Worm (Caenorhabditis elegans): ENCODE measurements around the gene nhr-9.
A peak's percentile ranks its signal among the peaks of the same experiment; 100 is the strongest.

Gene nhr-9

DNA sequence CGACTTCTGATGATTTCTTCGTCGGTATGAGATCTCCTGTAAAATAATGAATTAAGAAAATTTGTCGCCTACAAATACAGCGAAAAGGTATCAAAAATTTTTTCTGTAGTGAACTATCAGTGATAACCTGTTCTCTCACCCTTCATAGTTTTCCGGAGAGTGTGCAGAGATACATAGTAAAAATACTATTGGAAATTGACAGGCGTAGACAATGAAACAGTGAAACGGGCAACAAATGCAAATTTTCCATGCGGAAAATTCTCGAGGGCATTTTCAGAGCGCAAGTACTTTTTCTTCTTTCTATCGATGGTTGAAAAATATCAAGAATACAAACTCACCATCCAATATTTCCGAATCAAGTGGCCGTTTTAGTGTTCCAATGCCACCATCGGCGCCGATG, 8.1 kb upstream of the nhr-9 start:
- TF ChIP-seq unc-86 (tag; optimal IDR thresholded peaks at IDR 0.05) (no peak), lin-13 (GFP tag; optimal IDR thresholded peaks at IDR 0.05) (no peak), tbx-2 (tag; optimal IDR thresholded peaks at IDR 0.05) (no peak), nhr-47 (tag; optimal IDR thresholded peaks at IDR 0.05) (no peak), snu-23 (GFP tag; optimal IDR thresholded peaks at IDR 0.05) (no peak), dsc-1 (tag; optimal IDR thresholded peaks at IDR 0.05) (no peak), nhr-237 (tag; optimal IDR thresholded peaks at IDR 0.05) (no peak), efl-1 (optimal IDR thresholded peaks at IDR 0.05) (peak in 1 of 2 experiments; percentile 13), efl-1 (GFP tag; optimal IDR thresholded peaks at IDR 0.05 in 1 of 2) (peak in 1 of 2 experiments; percentile 91), ets-5 (GFP tag; IDR thresholded peaks at IDR 0.05) (no peak), sptf-1 (tag; optimal IDR thresholded peaks at IDR 0.05) (no peak), lin-35 (GFP tag; optimal IDR thresholded peaks at IDR 0.05) (peak in 1 of 2 experiments; percentile 32)

DNA sequence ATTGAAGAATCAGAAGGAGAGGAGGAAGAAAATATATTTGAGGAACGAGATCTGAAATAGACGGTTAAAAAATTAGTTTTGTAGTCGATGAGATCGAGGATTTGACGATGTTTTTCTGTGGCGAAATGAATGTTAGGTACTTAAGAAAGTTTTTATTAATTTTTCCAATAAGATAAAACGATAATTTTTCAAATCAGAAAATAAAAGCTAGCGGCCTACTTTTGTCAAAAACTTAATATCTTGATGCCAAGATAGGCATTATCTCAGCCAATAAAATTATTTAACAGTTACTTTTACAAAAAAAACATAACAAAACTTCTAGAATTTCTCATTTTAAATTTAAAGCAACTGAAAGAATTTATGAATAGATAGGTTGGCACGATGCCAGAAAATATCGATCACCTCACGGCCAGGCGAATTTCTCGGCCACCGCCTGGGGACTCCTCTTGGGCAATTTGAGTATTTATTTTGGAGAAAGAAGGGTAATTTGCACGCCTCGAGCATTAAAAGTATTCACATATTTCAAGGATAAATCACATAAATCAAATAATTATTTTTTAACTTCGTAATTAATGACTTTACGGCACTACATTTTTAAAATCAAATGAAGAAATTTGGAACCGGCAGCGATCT, 7.5 kb upstream of the nhr-9 start, which contains the start of gene fubl-2:
TSS of gene fubl-2 (minus strand) at position 51 of the 633 bp plus-strand sequence.
- no peak for TF ChIP-seq lin-39 (tag; optimal IDR thresholded peaks at IDR 0.05)
- TF ChIP-seq tlp-1 (tag; optimal IDR thresholded peaks at IDR 0.05) = no peak
- TF ChIP-seq unc-30 (tag; optimal IDR thresholded peaks at IDR 0.05) = no peak
- TF ChIP-seq lir-3 (tag; optimal IDR thresholded peaks at IDR 0.05; ENCODE audit: poor library complexity) = peak; percentile 86
- peak; percentile 76 for TF ChIP-seq nhr-47 (tag; optimal IDR thresholded peaks at IDR 0.05)
- peak; percentile 0 for TF ChIP-seq F16B12.6 (tag; optimal IDR thresholded peaks at IDR 0.05)
- peak; percentile 34 for TF ChIP-seq blmp-1 (tag; optimal IDR thresholded peaks at IDR 0.05)
- peak; percentile 73 to 74 for TF ChIP-seq efl-1 (optimal IDR thresholded peaks at IDR 0.05)
- TF ChIP-seq efl-1 (GFP tag; optimal IDR thresholded peaks at IDR 0.05 in 1 of 2) = peak in 1 of 2 experiments; percentile 51
- no peak for TF ChIP-seq fkh-10 (GFP tag; optimal IDR thresholded peaks at IDR 0.05)
- TF ChIP-seq nhr-84 (tag; optimal IDR thresholded peaks at IDR 0.05) = no peak
- peak; percentile 71 for TF ChIP-seq snu-23 (GFP tag; optimal IDR thresholded peaks at IDR 0.05)
- peak; percentile 43 for TF ChIP-seq unc-86 (tag; optimal IDR thresholded peaks at IDR 0.05)
- TF ChIP-seq ets-5 (GFP tag; IDR thresholded peaks at IDR 0.05) = no peak
- no peak for TF ChIP-seq pqm-1 (tag; optimal IDR thresholded peaks at IDR 0.05)
- TF ChIP-seq ceh-82 (tag; optimal IDR thresholded peaks at IDR 0.05) = peak; percentile 12 to 45 (median 20)
- peak; percentile 83 for TF ChIP-seq lin-14 (GFP tag; optimal IDR thresholded peaks at IDR 0.05)
- no peak for TF ChIP-seq sptf-1 (tag; optimal IDR thresholded peaks at IDR 0.05)
- peak; percentile 43 for TF ChIP-seq C16A3.4 (tag; optimal IDR thresholded peaks at IDR 0.05)
- TF ChIP-seq lsy-2 (tag; optimal IDR thresholded peaks at IDR 0.05) = peak; percentile 76 to 77
- peak; percentile 87 for TF ChIP-seq nhr-85 (tag)
- TF ChIP-seq ztf-4 (tag; optimal IDR thresholded peaks at IDR 0.05) = no peak
- peak; percentile 74 for TF ChIP-seq nhr-20 (tag; optimal IDR thresholded peaks at IDR 0.05)
- TF ChIP-seq nhr-76 (tag; optimal IDR thresholded peaks at IDR 0.05) = no peak
- TF ChIP-seq rnt-1 (tag; optimal IDR thresholded peaks at IDR 0.05) = peak; percentile 94
- TF ChIP-seq elt-2 (tag; optimal IDR thresholded peaks at IDR 0.05) = no peak
- peak; percentile 32 for TF ChIP-seq lin-13 (GFP tag; optimal IDR thresholded peaks at IDR 0.05)
- TF ChIP-seq mab-9 (GFP tag; IDR thresholded peaks at IDR 0.05) = no peak
- TF ChIP-seq pag-3 (tag; optimal IDR thresholded peaks at IDR 0.05; ENCODE audit: borderline replicate concordance, insufficient read depth) = no peak
- peak; percentile 24 for TF ChIP-seq snpc-4 (tag; optimal IDR thresholded peaks at IDR 0.05)
- no peak for TF ChIP-seq zip-4 (GFP tag; optimal IDR thresholded peaks at IDR 0.05)
- peak; percentile 67 for TF ChIP-seq tbx-2 (tag; optimal IDR thresholded peaks at IDR 0.05)
- TF ChIP-seq ceh-90 (tag; optimal IDR thresholded peaks at IDR 0.05) = peak; percentile 52
- peak; percentile 53 to 69 for TF ChIP-seq lin-35 (GFP tag; optimal IDR thresholded peaks at IDR 0.05)
- peak; percentile 74 for TF ChIP-seq xbp-1 (tag; optimal IDR thresholded peaks at IDR 0.05)
- TF ChIP-seq nhr-237 (tag; optimal IDR thresholded peaks at IDR 0.05) = no peak
- TF ChIP-seq nhr-19 (GFP tag; conservative IDR thresholded peaks at IDR 0.05) = peak; percentile 62
- no peak for TF ChIP-seq alr-1 (tag; optimal IDR thresholded peaks at IDR 0.05; ENCODE audit: borderline replicate concordance)
- no peak for TF ChIP-seq C34B4.2 (tag; optimal IDR thresholded peaks at IDR 0.05)
- TF ChIP-seq egl-13 (tag; optimal IDR thresholded peaks at IDR 0.05) = peak; percentile 73
- TF ChIP-seq hlh-17 (GFP tag; optimal IDR thresholded peaks at IDR 0.05; ENCODE audit: borderline replicate concordance) = no peak
- TF ChIP-seq unc-62 (GFP tag; optimal IDR thresholded peaks at IDR 0.05) = no peak
- no peak for TF ChIP-seq efl-3 (GFP tag; optimal IDR thresholded peaks at IDR 0.05)
- TF ChIP-seq unc-130 (tag; optimal IDR thresholded peaks at IDR 0.05) = no peak
- peak; percentile 51 for TF ChIP-seq mep-1 (tag; optimal IDR thresholded peaks at IDR 0.05)
- no peak for TF ChIP-seq jun-1 (tag; optimal IDR thresholded peaks at IDR 0.05)
- TF ChIP-seq Y116A8C.19 (tag; optimal IDR thresholded peaks at IDR 0.05; ENCODE audit: borderline replicate concordance) = no peak
